Fruit fly (Drosophila melanogaster): Measurements from ENCODE around the gene Iml1.

The Iml1 gene

DNA sequence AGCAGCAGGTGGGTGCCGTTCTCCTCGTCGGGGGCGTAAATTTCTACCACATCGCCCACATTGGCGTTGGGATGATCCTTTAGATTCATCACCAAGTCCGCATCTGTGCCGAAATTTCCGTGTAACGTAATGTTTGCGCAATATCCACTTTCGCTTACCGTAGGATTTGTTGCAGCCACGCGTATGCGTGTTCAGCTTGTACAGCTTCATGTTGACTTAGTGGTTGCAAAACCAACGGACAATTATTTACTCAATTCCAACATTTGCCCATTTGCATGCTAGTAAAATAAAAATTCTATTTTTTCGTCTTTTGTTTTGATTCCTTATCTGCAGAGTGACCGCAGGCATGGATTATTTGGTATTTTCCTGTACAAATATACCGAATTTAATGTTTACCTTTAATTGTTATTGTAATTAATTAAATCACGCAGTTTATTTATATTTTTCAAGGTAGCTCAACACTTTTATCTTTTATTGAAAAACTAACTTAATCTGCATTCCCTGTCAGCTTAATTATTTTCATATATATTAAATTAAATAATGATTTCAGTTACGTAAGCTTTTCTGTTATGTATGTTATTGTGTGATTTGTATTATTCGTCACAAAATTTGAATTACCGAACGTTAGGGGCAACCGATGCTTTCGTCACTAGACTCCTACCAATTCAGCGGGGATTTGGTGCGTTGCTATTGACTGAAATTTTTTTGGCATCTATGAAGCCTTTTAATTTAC is at the start of gene Iml1:
Gene Iml1, minus strand, starts transcription at position 336 of the 733 bp plus-strand sequence.
- TF ChIP-seq psq (optimal IDR thresholded peaks at IDR 0.05) (peak; percentile 76), insv (optimal IDR thresholded peaks at IDR 0.05) (no peak)

dm6 chr3L:1580821-1581220 is 47.0 kb upstream of the Iml1 start:
- TF ChIP-seq h (optimal IDR thresholded peaks at IDR 0.05) (no peak), ttk (optimal IDR thresholded peaks at IDR 0.05) (no peak), psq (optimal IDR thresholded peaks at IDR 0.05) (no peak), Sin3A (optimal IDR thresholded peaks at IDR 0.05) (no peak), insv (optimal IDR thresholded peaks at IDR 0.05) (no peak), Myc (optimal IDR thresholded peaks at IDR 0.05) (no peak)

dm6 chr3L:1580194-1580593 is 46.4 kb upstream of the Iml1 start:
- TF ChIP-seq ttk (optimal IDR thresholded peaks at IDR 0.05) (no peak), psq (optimal IDR thresholded peaks at IDR 0.05) (no peak), Myc (optimal IDR thresholded peaks at IDR 0.05) (no peak)

DNA sequence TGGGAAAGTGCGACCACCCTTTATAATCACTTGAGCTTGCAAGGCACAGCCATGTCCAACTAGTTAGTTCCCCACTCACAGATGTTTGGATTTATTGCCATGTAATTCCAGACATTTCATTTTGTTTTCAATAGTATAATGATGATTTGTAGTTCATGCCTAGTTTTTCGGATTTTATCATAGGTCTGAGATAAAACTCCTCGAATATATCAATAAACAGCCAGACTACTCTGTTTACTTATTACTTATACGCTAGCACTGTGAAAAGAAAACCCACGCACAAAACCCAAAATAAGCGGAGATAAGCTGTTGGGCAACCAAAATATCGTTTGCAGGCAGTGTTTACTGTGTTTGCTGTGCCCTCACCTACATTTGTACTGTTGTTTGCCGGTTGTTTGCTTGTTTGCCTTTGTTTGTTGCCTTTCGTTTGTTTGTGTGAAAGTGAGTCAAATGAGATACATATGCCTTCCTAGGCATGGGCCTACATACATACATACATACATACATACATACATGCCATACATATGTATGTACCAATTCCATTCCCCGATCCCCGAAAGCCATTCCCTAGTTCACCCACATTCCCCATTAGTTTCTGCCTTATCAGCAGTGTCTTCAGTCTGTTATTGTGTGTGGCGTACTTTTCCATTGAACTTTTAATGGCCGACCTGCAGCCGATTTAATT is 45.5 kb upstream of the Iml1 start:
- TF ChIP-seq h (optimal IDR thresholded peaks at IDR 0.05) (no peak), Sin3A (optimal IDR thresholded peaks at IDR 0.05) (no peak), insv (optimal IDR thresholded peaks at IDR 0.05) (no peak), ttk (optimal IDR thresholded peaks at IDR 0.05) (no peak), psq (optimal IDR thresholded peaks at IDR 0.05) (no peak), Myc (optimal IDR thresholded peaks at IDR 0.05) (no peak)

dm6 chr3L:1578391-1578948 is 44.6 kb upstream of the Iml1 start:
- TF ChIP-seq psq (optimal IDR thresholded peaks at IDR 0.05) = no peak
- no peak for TF ChIP-seq h (optimal IDR thresholded peaks at IDR 0.05)
- no peak for TF ChIP-seq ttk (optimal IDR thresholded peaks at IDR 0.05)
- no peak for TF ChIP-seq Sin3A (optimal IDR thresholded peaks at IDR 0.05)
- no peak for TF ChIP-seq Myc (optimal IDR thresholded peaks at IDR 0.05)
- TF ChIP-seq insv (optimal IDR thresholded peaks at IDR 0.05) = no peak

dm6 chr3L:1577338-1577737 is 43.5 kb upstream of the Iml1 start:
- TF ChIP-seq ttk (optimal IDR thresholded peaks at IDR 0.05) = no peak
- TF ChIP-seq h (optimal IDR thresholded peaks at IDR 0.05) = no peak
- TF ChIP-seq psq (optimal IDR thresholded peaks at IDR 0.05) = no peak
- no peak for TF ChIP-seq Myc (optimal IDR thresholded peaks at IDR 0.05)
- no peak for TF ChIP-seq Sin3A (optimal IDR thresholded peaks at IDR 0.05)
- no peak for TF ChIP-seq insv (optimal IDR thresholded peaks at IDR 0.05)

dm6 chr3L:1576489-1577106 is 42.8 kb upstream of the Iml1 start, which contains the start of gene CG13917:
TSS of gene CG13917 (plus strand) at chr3L:1576699.
- no peak for TF ChIP-seq h (optimal IDR thresholded peaks at IDR 0.05)
- no peak for TF ChIP-seq psq (optimal IDR thresholded peaks at IDR 0.05)
- TF ChIP-seq insv (optimal IDR thresholded peaks at IDR 0.05) = no peak
- no peak for TF ChIP-seq Myc (optimal IDR thresholded peaks at IDR 0.05)

DNA sequence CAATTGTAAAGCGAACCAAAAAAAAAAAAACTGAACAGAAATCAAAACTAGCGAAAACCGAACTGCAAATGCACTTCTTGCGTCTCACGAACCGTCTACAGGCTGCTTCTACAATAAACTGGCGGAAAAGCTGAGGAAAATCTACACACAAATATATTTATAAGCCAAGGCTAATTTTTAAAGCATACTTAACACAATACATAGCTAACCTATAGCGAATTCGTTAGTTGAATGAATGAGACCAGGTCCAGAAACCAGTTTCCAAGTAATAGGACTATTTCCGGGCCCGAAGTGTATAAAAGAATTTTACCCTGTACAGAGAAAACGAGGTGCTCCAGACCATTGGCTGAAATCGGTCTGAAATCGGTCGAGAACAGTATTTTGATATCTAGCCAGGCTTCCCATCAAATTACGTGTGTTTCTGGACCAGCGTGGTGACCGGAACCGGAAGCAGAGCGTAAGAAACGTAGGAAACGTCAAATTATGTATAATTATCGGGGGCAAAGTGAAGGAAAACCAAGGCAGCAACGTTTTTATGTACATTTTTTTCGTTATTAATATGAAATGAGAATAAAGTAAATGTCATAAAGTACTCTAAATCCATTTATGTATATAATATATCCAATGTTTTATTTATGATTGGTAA is 42.0 kb upstream of the Iml1 start:
- no peak for TF ChIP-seq insv (optimal IDR thresholded peaks at IDR 0.05)
- no peak for TF ChIP-seq psq (optimal IDR thresholded peaks at IDR 0.05)
- no peak for TF ChIP-seq Myc (optimal IDR thresholded peaks at IDR 0.05)
- no peak for TF ChIP-seq h (optimal IDR thresholded peaks at IDR 0.05)
- no peak for TF ChIP-seq ttk (optimal IDR thresholded peaks at IDR 0.05)
- no peak for TF ChIP-seq Sin3A (optimal IDR thresholded peaks at IDR 0.05)

DNA sequence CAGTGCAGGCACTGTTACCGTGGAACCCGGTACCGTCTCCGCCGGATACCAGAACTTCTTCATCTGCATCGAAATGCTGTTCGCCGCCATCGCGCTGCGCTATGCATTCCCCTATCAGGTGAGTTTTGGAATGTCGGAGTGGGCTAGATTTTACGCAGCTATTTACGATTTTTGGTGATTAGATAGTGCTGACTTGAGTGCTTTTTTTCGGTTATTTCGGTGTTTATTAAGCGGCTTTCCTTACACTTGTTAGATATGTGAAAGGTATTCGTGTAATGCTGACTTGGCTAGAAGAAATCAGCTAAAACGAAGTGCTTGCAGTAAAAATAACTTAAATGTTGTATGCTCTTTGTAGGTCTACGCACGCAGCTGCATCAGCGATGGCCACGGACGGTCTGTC is 39.4 kb upstream of the Iml1 start:
- no peak for TF ChIP-seq Sin3A (optimal IDR thresholded peaks at IDR 0.05)
- no peak for TF ChIP-seq ttk (optimal IDR thresholded peaks at IDR 0.05)
- no peak for TF ChIP-seq psq (optimal IDR thresholded peaks at IDR 0.05)
- no peak for TF ChIP-seq Myc (optimal IDR thresholded peaks at IDR 0.05)
- TF ChIP-seq h (optimal IDR thresholded peaks at IDR 0.05) = no peak
- TF ChIP-seq insv (optimal IDR thresholded peaks at IDR 0.05) = no peak

dm6 chr3L:1571077-1571476 is 37.2 kb upstream of the Iml1 start:
- TF ChIP-seq psq (optimal IDR thresholded peaks at IDR 0.05) (no peak), ttk (optimal IDR thresholded peaks at IDR 0.05) (no peak), h (optimal IDR thresholded peaks at IDR 0.05) (no peak), Sin3A (optimal IDR thresholded peaks at IDR 0.05) (no peak), Myc (optimal IDR thresholded peaks at IDR 0.05) (no peak), insv (optimal IDR thresholded peaks at IDR 0.05) (no peak)

dm6 chr3L:1569966-1570276 is 36.1 kb upstream of the Iml1 start:
- TF ChIP-seq ttk (optimal IDR thresholded peaks at IDR 0.05) = no peak
- TF ChIP-seq insv (optimal IDR thresholded peaks at IDR 0.05) = no peak
- no peak for TF ChIP-seq psq (optimal IDR thresholded peaks at IDR 0.05)
- TF ChIP-seq Sin3A (optimal IDR thresholded peaks at IDR 0.05) = no peak
- TF ChIP-seq h (optimal IDR thresholded peaks at IDR 0.05) = no peak
- TF ChIP-seq Myc (optimal IDR thresholded peaks at IDR 0.05) = no peak

Data from Kc167 (cell line).